Fruit fly (Drosophila melanogaster) whole organism, adult: ENCODE results near the gene GABA-B-R2.

ENCODE experiments used
- CG11617 ChIP-seq: fragments of 200-800 bp; sonication (Bioruptor generic); optimal IDR thresholded peaks from 2 replicates; lab custom pipeline; 2017; ENCODE audit warnings: mild to moderate bottlenecking, missing biosample characterization, missing genetic modification reagents, missing genetic modification characterization
- CG12768 ChIP-seq: fragments of 200-800 bp; sonication (Bioruptor generic); optimal IDR thresholded peaks from 2 replicates; lab custom pipeline; 2017; ENCODE audit warnings: missing biosample characterization, missing genetic modification characterization, mild to moderate bottlenecking, moderate library complexity, missing genetic modification reagents
- CG1620 ChIP-seq: fragments of 200-800 bp; sonication (Bioruptor generic); optimal IDR thresholded peaks from 2 replicates; lab custom pipeline; 2016; ENCODE audit warnings: missing biosample characterization, missing genetic modification characterization
- CG5204 ChIP-seq: fragments of 200-800 bp; sonication (Bioruptor generic); optimal IDR thresholded peaks from 2 replicates; lab custom pipeline; 2016; ENCODE audit warnings: missing biosample characterization, missing genetic modification characterization
- CG7045 ChIP-seq: fragments of 200-800 bp; sonication (Bioruptor generic); optimal IDR thresholded peaks from 2 replicates; lab custom pipeline; 2017; ENCODE audit warnings: missing biosample characterization, mild to moderate bottlenecking, missing genetic modification characterization
- CG7101 ChIP-seq: fragments of 200-800 bp; sonication (Bioruptor generic); optimal IDR thresholded peaks from 2 replicates; lab custom pipeline; 2018; ENCODE audit warnings: missing biosample characterization, mild to moderate bottlenecking, missing genetic modification characterization, moderate library complexity
- Crg-1 ChIP-seq: fragments of 200-800 bp; sonication (Bioruptor generic); optimal IDR thresholded peaks from 2 replicates; lab custom pipeline; 2016; ENCODE audit warnings: missing biosample characterization, missing genetic modification characterization
- Hr96 ChIP-seq: fragments of 200-800 bp; sonication (Bioruptor generic); optimal IDR thresholded peaks from 2 replicates; lab custom pipeline; 2016; ENCODE audit warnings: missing biosample characterization, missing genetic modification characterization
- Mnt ChIP-seq: fragments of 200-800 bp; sonication (Bioruptor generic); optimal IDR thresholded peaks from 2 replicates; lab custom pipeline; 2016; ENCODE audit warnings: missing biosample characterization, mild to moderate bottlenecking, missing genetic modification characterization
- cic ChIP-seq: fragments of 200-800 bp; sonication (Bioruptor generic); optimal IDR thresholded peaks from 2 replicates; lab custom pipeline; 2017; ENCODE audit warnings: missing biosample characterization, mild to moderate bottlenecking, missing genetic modification characterization, moderate library complexity
- kay ChIP-seq: fragments of 200-800 bp; sonication (Bioruptor generic); peaks from one replicate; lab custom pipeline; 2016; ENCODE audit warnings: missing biosample characterization, missing genetic modification characterization, borderline replicate concordance
- pad ChIP-seq: fragments of 200-800 bp; sonication (Bioruptor generic); optimal IDR thresholded peaks from 3 replicates; lab custom pipeline; 2017; ENCODE audit warnings: missing biosample characterization, missing genetic modification characterization, mild to moderate bottlenecking, moderate library complexity, missing genetic modification reagents
- tj ChIP-seq: fragments of 200-800 bp; sonication (Bioruptor generic); optimal IDR thresholded peaks from 3 replicates; lab custom pipeline; 2017; ENCODE audit warnings: missing biosample characterization, mild to moderate bottlenecking, missing genetic modification characterization, moderate library complexity
- toe ChIP-seq: fragments of 200-800 bp; sonication (Bioruptor generic); optimal IDR thresholded peaks from 2 replicates; lab custom pipeline; 2016; ENCODE audit warnings: missing biosample characterization, missing genetic modification characterization

dm6 chr3R:21823699-21824406 is 48.2 kb upstream of the GABA-B-R2 start:
- no peak for TF ChIP-seq CG7101 (tag; lab: Kevin White, UChicago)
- TF ChIP-seq toe (GFP tag; lab: Kevin White, UChicago), result no peak
- TF ChIP-seq CG7045 (GFP tag; lab: Kevin White, UChicago), result no peak
- no peak for TF ChIP-seq CG12768
- TF ChIP-seq Mnt (GFP tag; lab: Kevin White, UChicago), result no peak
- no peak for TF ChIP-seq Crg-1
- no peak for TF ChIP-seq Hr96
- TF ChIP-seq cic (GFP tag; lab: Kevin White, UChicago), result no peak
- TF ChIP-seq CG5204, result no peak
- TF ChIP-seq CG11617, result no peak
- no peak for TF ChIP-seq pad (GFP tag; lab: Kevin White, UChicago)
- TF ChIP-seq kay (GFP tag; lab: Kevin White, UChicago), result no peak
- no peak for TF ChIP-seq tj (GFP tag; lab: Kevin White, UChicago)
- TF ChIP-seq CG1620 (GFP tag; lab: Kevin White, UChicago), result no peak
